Worm (Caenorhabditis elegans): ENCODE measurements around the gene F10G2.10.

ce11 chrV:7326928-7327327, 4.9 kb downstream of the F10G2.10 start, which contains the start of gene F10G2.4:
- TF ChIP-seq tbx-11 (GFP tag; IDR thresholded peaks at IDR 0.05) (no peak), ama-1 (optimal IDR thresholded peaks at IDR 0.05) (no peak), hmbx-1 (tag; optimal IDR thresholded peaks at IDR 0.05) (no peak), aly-1 (tag; optimal IDR thresholded peaks at IDR 0.05) (no peak), flt-1 (GFP tag; IDR thresholded peaks at IDR 0.05) (no peak), pes-1 (GFP tag; IDR thresholded peaks at IDR 0.05) (no peak), hnd-1 (tag; optimal IDR thresholded peaks at IDR 0.05) (no peak), B0310.2 (tag; optimal IDR thresholded peaks at IDR 0.05) (no peak), ceh-36 (tag; optimal IDR thresholded peaks at IDR 0.05) (no peak), hmg-4 (GFP tag; optimal IDR thresholded peaks at IDR 0.05) (no peak), sea-1 (GFP tag; conservative IDR thresholded peaks at IDR 0.05) (no peak), scrt-1 (GFP tag; IDR thresholded peaks at IDR 0.05) (no peak)
